Worm (Caenorhabditis elegans): ENCODE results near the gene ZK546.4.

The ZK546.4 gene

ce11 chrII:4949380-4949950 is 11.6 kb downstream of the ZK546.4 start, which contains the start of the genes try-1 and zyg-12:
Gene try-1, minus strand, starts transcription at chrII:4949527.
Gene zyg-12, plus strand, starts transcription at chrII:4949900.
- no peak for TF ChIP-seq F13H6.1 (tag; optimal IDR thresholded peaks at IDR 0.05)
- TF ChIP-seq dmd-4 (tag; optimal IDR thresholded peaks at IDR 0.05): no peak
- no peak for TF ChIP-seq aly-2 (tag; optimal IDR thresholded peaks at IDR 0.05)
- no peak for TF ChIP-seq unc-62 (GFP tag; optimal IDR thresholded peaks at IDR 0.05)
- no peak for TF ChIP-seq ceh-82 (tag; optimal IDR thresholded peaks at IDR 0.05)
- TF ChIP-seq mab-5 (tag; optimal IDR thresholded peaks at IDR 0.05): no peak
- no peak for TF ChIP-seq skn-1 (tag; optimal IDR thresholded peaks at IDR 0.05)
- TF ChIP-seq nhr-237 (tag; optimal IDR thresholded peaks at IDR 0.05): no peak
- no peak for TF ChIP-seq Y55F3AM.14 (GFP tag; optimal IDR thresholded peaks at IDR 0.05)
- TF ChIP-seq lsy-2 (tag; optimal IDR thresholded peaks at IDR 0.05): no peak
- TF ChIP-seq fos-1 (tag; optimal IDR thresholded peaks at IDR 0.05): no peak
- no peak for TF ChIP-seq nhr-129 (tag; optimal IDR thresholded peaks at IDR 0.05)
- no peak for TF ChIP-seq lin-13 (GFP tag; optimal IDR thresholded peaks at IDR 0.05)
- TF ChIP-seq zag-1 (tag; optimal IDR thresholded peaks at IDR 0.05): no peak
- TF ChIP-seq crh-2 (tag; optimal IDR thresholded peaks at IDR 0.05): no peak
- TF ChIP-seq nhr-6 (tag; optimal IDR thresholded peaks at IDR 0.05): no peak

ce11 chrII:4953289-4953688 is 15.4 kb downstream of the ZK546.4 start, which contains the start of gene ndx-3:
Gene ndx-3, plus strand, starts transcription at chrII:4953589.
- TF ChIP-seq unc-55 (GFP tag; optimal IDR thresholded peaks at IDR 0.05) (no peak), elt-1 (tag; optimal IDR thresholded peaks at IDR 0.05) (no peak), crh-2 (tag; optimal IDR thresholded peaks at IDR 0.05) (no peak), alr-1 (tag; optimal IDR thresholded peaks at IDR 0.05) (no peak), dmd-4 (tag; optimal IDR thresholded peaks at IDR 0.05) (no peak), nhr-11 (tag; optimal IDR thresholded peaks at IDR 0.05) (no peak), nhr-25 (tag; optimal IDR thresholded peaks at IDR 0.05) (no peak), ztf-11 (tag; optimal IDR thresholded peaks at IDR 0.05) (no peak), mbf-1 (tag; optimal IDR thresholded peaks at IDR 0.05) (no peak), fos-1 (tag; optimal IDR thresholded peaks at IDR 0.05) (no peak), ztf-1 (GFP tag; conservative IDR thresholded peaks at IDR 0.05) (no peak), sma-3 (GFP tag; optimal IDR thresholded peaks at IDR 0.05) (no peak), lsy-2 (tag; optimal IDR thresholded peaks at IDR 0.05) (no peak), mdl-1 (tag; optimal IDR thresholded peaks at IDR 0.05) (no peak), lin-13 (GFP tag; optimal IDR thresholded peaks at IDR 0.05) (no peak), skn-1 (tag; optimal IDR thresholded peaks at IDR 0.05) (no peak), ceh-82 (tag; optimal IDR thresholded peaks at IDR 0.05) (no peak), nhr-77 (tag; optimal IDR thresholded peaks at IDR 0.05) (no peak)

ce11 chrII:4954099-4954959 is 16.5 kb downstream of the ZK546.4 start:
- TF ChIP-seq ceh-16 (tag; optimal IDR thresholded peaks at IDR 0.05) (no peak), peb-1 (tag; optimal IDR thresholded peaks at IDR 0.05) (no peak), unc-39 (tag; optimal IDR thresholded peaks at IDR 0.05) (no peak), nhr-23 (tag; optimal IDR thresholded peaks at IDR 0.05) (no peak), lin-39 (tag; optimal IDR thresholded peaks at IDR 0.05) (no peak), nhr-21 (tag; optimal IDR thresholded peaks at IDR 0.05) (no peak), ceh-82 (tag; optimal IDR thresholded peaks at IDR 0.05) (no peak), snpc-4 (tag; optimal IDR thresholded peaks at IDR 0.05) (no peak), dmd-4 (tag; optimal IDR thresholded peaks at IDR 0.05) (no peak), Y55F3AM.14 (GFP tag; optimal IDR thresholded peaks at IDR 0.05) (no peak), crh-2 (tag; optimal IDR thresholded peaks at IDR 0.05) (no peak), gmeb-1 (tag; optimal IDR thresholded peaks at IDR 0.05) (no peak), nhr-12 (tag; optimal IDR thresholded peaks at IDR 0.05) (no peak), nhr-129 (tag; optimal IDR thresholded peaks at IDR 0.05) (no peak), mdl-1 (tag; optimal IDR thresholded peaks at IDR 0.05) (no peak), unc-55 (GFP tag; optimal IDR thresholded peaks at IDR 0.05) (no peak), egl-27 (tag; optimal IDR thresholded peaks at IDR 0.05) (no peak)
